Worm (Caenorhabditis elegans) whole organism, young adult: ENCODE results near the gene F21H7.2.

Source experiments
- Y56A3A.18 ChIP-seq: fragments of 200-800 bp; sonication (Bioruptor generic); IDR thresholded peaks from 2 replicates; pipeline ENCODE4 v1.3.6; 2022; ENCODE audit warnings: missing genetic modification reagents, missing genetic modification characterization, missing compliant biosample characterization
- attf-3 ChIP-seq: fragments of 200-800 bp; sonication (Bioruptor generic); conservative IDR thresholded peaks from 2 replicates; pipeline ENCODE4 v1.3.6; 2022; ENCODE audit warnings: missing genetic modification reagents, missing genetic modification characterization, missing compliant biosample characterization
- ceh-100 ChIP-seq: fragments of 200-800 bp; sonication (Bioruptor generic); IDR thresholded peaks from 2 replicates; pipeline ENCODE4 v1.3.6; 2022; ENCODE audit warnings: missing genetic modification reagents, missing genetic modification characterization, missing compliant biosample characterization
- lir-1 ChIP-seq: fragments of 200-800 bp; sonication (Bioruptor generic); conservative IDR thresholded peaks from 2 replicates; pipeline ENCODE4 v1.3.6; 2022; ENCODE audit warnings: missing genetic modification reagents, missing genetic modification characterization, missing compliant biosample characterization
- lsl-1 ChIP-seq: fragments of 200-800 bp; sonication (Bioruptor generic); optimal IDR thresholded peaks from 2 replicates; lab custom pipeline; 2018; ENCODE audit warnings: mild to moderate bottlenecking, missing genetic modification characterization, moderate library complexity, missing compliant biosample characterization
- nfya-1 ChIP-seq: sonication (generic microtip); optimal IDR thresholded peaks from 2 replicates; lab custom pipeline; 2017; ENCODE audit warnings: antibody characterized with exemption, missing compliant biosample characterization, missing genetic modification characterization, borderline replicate concordance; ENCODE audit not compliant: insufficient read depth
- rec-8 ChIP-seq, 2 experiments: sonication (generic microtip); optimal IDR thresholded peaks; 2 replicates each; lab custom pipeline; 2016; ENCODE audit warnings: mild to moderate bottlenecking in 2 of 2, missing genetic modification characterization in 2 of 2, missing genetic modification reagents in 2 of 2, missing genotype in 2 of 2, missing biosample characterization in 1 of 2, missing compliant biosample characterization in 1 of 2, moderate library complexity in 1 of 2
- snpc-3.4 ChIP-seq: sonication (generic microtip); optimal IDR thresholded peaks from 2 replicates; lab custom pipeline; 2017; ENCODE audit warnings: missing genetic modification characterization, mild to moderate bottlenecking, missing compliant biosample characterization, antibody characterized with exemption, moderate library complexity, missing genotype, missing genetic modification reagents
- snpc-4 ChIP-seq, 5 experiments: fragments of 150-350 bp in 1 of 5; sonication (generic microtip) in 4 of 5; optimal IDR thresholded peaks; 2 replicates each; lab custom pipeline; 2014 to 2018; ENCODE audit warnings: missing genetic modification characterization in 5 of 5, missing biosample characterization in 3 of 5, antibody characterized with exemption in 2 of 5, mild to moderate bottlenecking in 2 of 5, missing compliant biosample characterization in 2 of 5, missing genotype in 2 of 5, moderate library complexity in 2 of 5, missing genetic modification reagents in 1 of 5

DNA sequence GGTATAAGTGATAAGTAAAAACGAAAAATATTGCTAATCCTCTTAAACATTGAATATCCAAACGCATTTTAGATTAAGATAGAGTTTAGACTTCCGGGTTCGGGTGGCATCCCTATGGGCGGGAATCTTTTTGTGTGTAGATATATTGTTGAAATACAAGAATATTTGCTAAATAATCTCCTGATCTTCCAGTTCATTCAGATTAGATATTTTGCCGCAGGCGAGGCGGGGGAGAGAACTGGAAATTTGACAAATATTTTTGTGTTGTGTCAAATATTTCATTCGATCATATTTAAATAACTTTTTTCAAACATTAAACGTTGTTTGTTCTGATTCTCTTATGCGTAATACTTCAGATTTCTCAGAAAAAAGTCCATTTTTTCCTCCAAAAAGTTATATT, 20.0 kb downstream of the F21H7.2 start, which contains the start of gene oac-15:
- TF ChIP-seq rec-8 (tag; optimal IDR thresholded peaks at IDR 0.05; lab: Kevin White, UChicago) (no peak), Y56A3A.18 (GFP tag; lab: Robert Waterston, UW) (no peak), snpc-4 (GFP tag; optimal IDR thresholded peaks at IDR 0.05; lab: Kevin White, UChicago) (no peak), snpc-4 (tag; optimal IDR thresholded peaks at IDR 0.05; lab: Kevin White, UChicago) (no peak), snpc-3.4 (tag; lab: Kevin White, UChicago) (no peak), attf-3 (GFP tag; lab: Robert Waterston, UW) (no peak), nfya-1 (tag; lab: Kevin White, UChicago) (no peak), lsl-1 (GFP tag; lab: Kevin White, UChicago) (no peak), lir-1 (no peak), ceh-100 (no peak)
